In the genomic region with DNA sequence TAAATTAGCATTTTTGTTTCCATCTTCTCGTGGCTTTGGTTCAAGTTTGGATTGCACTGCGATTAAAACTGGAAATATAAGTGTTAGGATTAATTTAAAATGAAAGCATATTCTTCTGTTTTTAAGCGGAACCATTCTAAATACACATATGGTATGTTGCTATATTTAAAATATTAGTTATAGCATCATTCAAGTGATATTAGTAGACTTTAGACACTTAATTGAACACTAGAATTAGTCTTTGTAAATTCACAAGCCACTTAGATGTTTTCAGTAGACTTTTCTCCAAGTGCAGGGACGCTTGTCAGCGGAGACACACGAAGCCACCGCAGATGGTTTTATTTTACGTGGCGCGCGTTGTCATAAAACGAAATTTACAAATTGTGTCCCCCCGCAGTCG, we compare ENCODE assay signal across 1 fruit fly cellular context.
TF ChIP-seq lines count a peak whose summit lies in the region.

No protein-coding gene starts in this region.

TF ChIP-seq in whole organism, embryonic, 481 proteins besides CTCF, POLR2A, EP300 and RAD21 (continued from another document and continues in another):
- TF ChIP-seq dmrt99B (tag; optimal IDR thresholded peaks at IDR 0.05; lab: Kevin White, UChicago), result peak; percentile 67
- TF ChIP-seq dimm (GFP tag; IDR thresholded peaks at IDR 0.05; lab: Robert Waterston, UW), result no peak
- TF ChIP-seq Bteb2 (GFP tag; optimal IDR thresholded peaks at IDR 0.05; lab: Kevin White, UChicago), result no peak
- TF ChIP-seq Kr (GFP tag; optimal IDR thresholded peaks at IDR 0.05; lab: Kevin White, UChicago), result no peak
- TF ChIP-seq CG2202 (tag; optimal IDR thresholded peaks at IDR 0.05; lab: Kevin White, UChicago), result no peak
- TF ChIP-seq gsb-n (tag; optimal IDR thresholded peaks at IDR 0.05; lab: Kevin White, UChicago), result no peak
- TF ChIP-seq Spps (tag; optimal IDR thresholded peaks at IDR 0.05; lab: Kevin White, UChicago), result no peak
- TF ChIP-seq CG3995 (GFP tag; optimal IDR thresholded peaks at IDR 0.05; lab: Kevin White, UChicago), result no peak
- no peak for TF ChIP-seq CG34224 (GFP tag; IDR thresholded peaks at IDR 0.05; lab: Robert Waterston, UW; ENCODE audit: partially characterized antibody)
- no peak for TF ChIP-seq CG16863 (GFP tag; optimal IDR thresholded peaks at IDR 0.05; lab: Kevin White, UChicago)
- peak; percentile 2 for TF ChIP-seq CG10654 (GFP tag; optimal IDR thresholded peaks at IDR 0.05; lab: Kevin White, UChicago)
- TF ChIP-seq sob (GFP tag; IDR thresholded peaks at IDR 0.05; lab: Robert Waterston, UW), result peak; percentile 61; the same call in 1 of the 2 replicates
- TF ChIP-seq disco-r (GFP tag; optimal IDR thresholded peaks at IDR 0.05; lab: Kevin White, UChicago), result no peak
- no peak for TF ChIP-seq Dfd (GFP tag; optimal IDR thresholded peaks at IDR 0.05; lab: Kevin White, UChicago)
- TF ChIP-seq Usf (GFP tag; optimal IDR thresholded peaks at IDR 0.05; lab: Kevin White, UChicago), result no peak
- no peak for TF ChIP-seq amos (GFP tag; IDR thresholded peaks at IDR 0.05; lab: Robert Waterston, UW; ENCODE audit: partially characterized antibody)
- TF ChIP-seq HmgD (GFP tag; optimal IDR thresholded peaks at IDR 0.05; lab: Kevin White, UChicago), result no peak
- TF ChIP-seq CG6765 (GFP tag; optimal IDR thresholded peaks at IDR 0.05; lab: Kevin White, UChicago), result no peak
- no peak for TF ChIP-seq CG7928 (GFP tag; optimal IDR thresholded peaks at IDR 0.05; lab: Kevin White, UChicago)
- TF ChIP-seq GATAe (GFP tag; conservative IDR thresholded peaks at IDR 0.05; lab: Robert Waterston, UW), result no peak
- TF ChIP-seq org-1 (GFP tag; optimal IDR thresholded peaks at IDR 0.05; lab: Kevin White, UChicago), result no peak
- TF ChIP-seq Optix (GFP tag; IDR thresholded peaks at IDR 0.05; lab: Robert Waterston, UW), result no peak
- TF ChIP-seq CG7556 (GFP tag; optimal IDR thresholded peaks at IDR 0.05; lab: Kevin White, UChicago), result peak; percentile 7
- no peak for TF ChIP-seq CG15514 (GFP tag; optimal IDR thresholded peaks at IDR 0.05; lab: Kevin White, UChicago)
- no peak for TF ChIP-seq MESR4 (GFP tag; optimal IDR thresholded peaks at IDR 0.05; lab: Kevin White, UChicago)
- TF ChIP-seq CG2875 (GFP tag; optimal IDR thresholded peaks at IDR 0.05; lab: Kevin White, UChicago), result no peak
- TF ChIP-seq Hmr (GFP tag; optimal IDR thresholded peaks at IDR 0.05; lab: Kevin White, UChicago), result no peak
- TF ChIP-seq CG17802 (tag; optimal IDR thresholded peaks at IDR 0.05; lab: Kevin White, UChicago), result no peak
- TF ChIP-seq CG4820 (GFP tag; optimal IDR thresholded peaks at IDR 0.05; lab: Kevin White, UChicago), result no peak
- TF ChIP-seq CG8089 (GFP tag; optimal IDR thresholded peaks at IDR 0.05; lab: Kevin White, UChicago), result no peak
- no peak for TF ChIP-seq ERR (GFP tag; optimal IDR thresholded peaks at IDR 0.05; lab: Kevin White, UChicago)
- TF ChIP-seq z (GFP tag; IDR thresholded peaks at IDR 0.05; lab: Robert Waterston, UW), result no peak
- no peak for TF ChIP-seq CG9215 (GFP tag; IDR thresholded peaks at IDR 0.05; lab: Robert Waterston, UW)
- TF ChIP-seq CG12219 (GFP tag; optimal IDR thresholded peaks at IDR 0.05; lab: Kevin White, UChicago), result no peak
- TF ChIP-seq gcm2 (GFP tag; optimal IDR thresholded peaks at IDR 0.05; lab: Kevin White, UChicago), result no peak
- TF ChIP-seq Nf-YB (GFP tag; optimal IDR thresholded peaks at IDR 0.05; lab: Kevin White, UChicago), result no peak
- TF ChIP-seq bowl (GFP tag; IDR thresholded peaks at IDR 0.05; lab: Robert Waterston, UW), result no peak
- no peak for TF ChIP-seq lbe (GFP tag; optimal IDR thresholded peaks at IDR 0.05; lab: Kevin White, UChicago)
- TF ChIP-seq Pdp1 (GFP tag; optimal IDR thresholded peaks at IDR 0.05; lab: Kevin White, UChicago), result no peak
- no peak for TF ChIP-seq CG2129 (GFP tag; IDR thresholded peaks at IDR 0.05; lab: Robert Waterston, UW; ENCODE audit: partially characterized antibody)
- TF ChIP-seq gem (tag; optimal IDR thresholded peaks at IDR 0.05; lab: Kevin White, UChicago), result peak; percentile 71
- no peak for TF ChIP-seq kah (GFP tag; optimal IDR thresholded peaks at IDR 0.05; lab: Kevin White, UChicago)
- no peak for TF ChIP-seq sug (tag; optimal IDR thresholded peaks at IDR 0.05; lab: Kevin White, UChicago)
- no peak for TF ChIP-seq Trl (optimal IDR thresholded peaks at IDR 0.05; lab: Kevin White, UChicago)
- no peak for TF ChIP-seq Trl (GFP tag; optimal IDR thresholded peaks at IDR 0.05; lab: Kevin White, UChicago)
- TF ChIP-seq ato (GFP tag; IDR thresholded peaks at IDR 0.05; lab: Robert Waterston, UW; ENCODE audit: partially characterized antibody), result no peak
- no peak for TF ChIP-seq ab (GFP tag; optimal IDR thresholded peaks at IDR 0.05; lab: Kevin White, UChicago)
- TF ChIP-seq CG8290 (GFP tag; optimal IDR thresholded peaks at IDR 0.05; lab: Kevin White, UChicago), result no peak
- TF ChIP-seq CG8290 (tag; optimal IDR thresholded peaks at IDR 0.05; lab: Kevin White, UChicago), result no peak
- no peak for TF ChIP-seq Atf-2 (GFP tag; optimal IDR thresholded peaks at IDR 0.05; lab: Kevin White, UChicago)
- TF ChIP-seq CG11504 (tag; optimal IDR thresholded peaks at IDR 0.05; lab: Kevin White, UChicago), result peak; percentile 56
- TF ChIP-seq trem (tag; optimal IDR thresholded peaks at IDR 0.05; lab: Kevin White, UChicago), result no peak
- TF ChIP-seq Atf3 (GFP tag; optimal IDR thresholded peaks at IDR 0.05; lab: Kevin White, UChicago), result no peak
- peak; percentile 38 for TF ChIP-seq ranshi (GFP tag; IDR thresholded peaks at IDR 0.05; lab: Robert Waterston, UW)
- no peak for TF ChIP-seq CG9727 (GFP tag; optimal IDR thresholded peaks at IDR 0.05; lab: Kevin White, UChicago)
- TF ChIP-seq insv (GFP tag; optimal IDR thresholded peaks at IDR 0.05; lab: Kevin White, UChicago), result no peak
- no peak for TF ChIP-seq gce (GFP tag; IDR thresholded peaks at IDR 0.05; lab: Robert Waterston, UW)
- no peak for TF ChIP-seq caup (GFP tag; optimal IDR thresholded peaks at IDR 0.05; lab: Kevin White, UChicago; ENCODE audit: severe bottlenecking)
- TF ChIP-seq CG34376 (GFP tag; optimal IDR thresholded peaks at IDR 0.05; lab: Kevin White, UChicago), result no peak
- TF ChIP-seq HLHmδ (GFP tag; optimal IDR thresholded peaks at IDR 0.05; lab: Kevin White, UChicago), result no peak
- TF ChIP-seq ci (GFP tag; IDR thresholded peaks at IDR 0.05; lab: Robert Waterston, UW), result no peak
- peak; percentile 20 for TF ChIP-seq Blimp-1 (GFP tag; optimal IDR thresholded peaks at IDR 0.05; lab: Kevin White, UChicago)
- TF ChIP-seq CG11723 (GFP tag; optimal IDR thresholded peaks at IDR 0.05; lab: Kevin White, UChicago), result no peak
- no peak for TF ChIP-seq run (tag; optimal IDR thresholded peaks at IDR 0.05; lab: Kevin White, UChicago)
- no peak for TF ChIP-seq pum (GFP tag; optimal IDR thresholded peaks at IDR 0.05; lab: Kevin White, UChicago)
- no peak for TF ChIP-seq CG11398 (GFP tag; optimal IDR thresholded peaks at IDR 0.05; lab: Kevin White, UChicago)
- TF ChIP-seq ap (GFP tag; IDR thresholded peaks at IDR 0.05; lab: Robert Waterston, UW), result no peak
- no peak for TF ChIP-seq bbx (GFP tag; IDR thresholded peaks at IDR 0.05; lab: Robert Waterston, UW; ENCODE audit: partially characterized antibody)
- TF ChIP-seq CG42726 (GFP tag; IDR thresholded peaks at IDR 0.05; lab: Robert Waterston, UW; ENCODE audit: partially characterized antibody), result no peak
- no peak for TF ChIP-seq CG12071 (GFP tag; optimal IDR thresholded peaks at IDR 0.05; lab: Kevin White, UChicago)
- no peak for TF ChIP-seq CG14441 (GFP tag; IDR thresholded peaks at IDR 0.05; lab: Robert Waterston, UW)
- TF ChIP-seq CG7963 (GFP tag; IDR thresholded peaks at IDR 0.05; lab: Robert Waterston, UW; ENCODE audit: partially characterized antibody), result no peak
- TF ChIP-seq CG10321 (GFP tag; IDR thresholded peaks at IDR 0.05; lab: Robert Waterston, UW), result no peak
- TF ChIP-seq CG17612 (GFP tag; IDR thresholded peaks at IDR 0.05; lab: Robert Waterston, UW), result no peak
- TF ChIP-seq PHDP (tag; optimal IDR thresholded peaks at IDR 0.05; lab: Kevin White, UChicago), result peak; percentile 33
- TF ChIP-seq CG7357 (GFP tag; IDR thresholded peaks at IDR 0.05; lab: Robert Waterston, UW), result no peak
- TF ChIP-seq CG1832 (GFP tag; optimal IDR thresholded peaks at IDR 0.05; lab: Kevin White, UChicago), result no peak
- peak; percentile 56 for TF ChIP-seq row (GFP tag; IDR thresholded peaks at IDR 0.05; lab: Robert Waterston, UW)
- peak; percentile 57 for TF ChIP-seq fd96Cb (tag; optimal IDR thresholded peaks at IDR 0.05; lab: Kevin White, UChicago)
- TF ChIP-seq CG16779 (GFP tag; IDR thresholded peaks at IDR 0.05; lab: Robert Waterston, UW), result no peak
- no peak for TF ChIP-seq sim (GFP tag; IDR thresholded peaks at IDR 0.05; lab: Robert Waterston, UW)
- no peak for TF ChIP-seq CG4282 (GFP tag; optimal IDR thresholded peaks at IDR 0.05; lab: Kevin White, UChicago)
- no peak for TF ChIP-seq crol (GFP tag; IDR thresholded peaks at IDR 0.05; lab: Robert Waterston, UW)
- TF ChIP-seq Stat92E (GFP tag; optimal IDR thresholded peaks at IDR 0.05; lab: Kevin White, UChicago), result no peak
- TF ChIP-seq klu (GFP tag; IDR thresholded peaks at IDR 0.05; lab: Robert Waterston, UW), result no peak
- TF ChIP-seq CG16815 (GFP tag; optimal IDR thresholded peaks at IDR 0.05; lab: Kevin White, UChicago), result no peak
- TF ChIP-seq CG4424 (GFP tag; optimal IDR thresholded peaks at IDR 0.05; lab: Kevin White, UChicago), result peak; percentile 35
- TF ChIP-seq CG33557 (GFP tag; optimal IDR thresholded peaks at IDR 0.05; lab: Kevin White, UChicago), result no peak
- TF ChIP-seq CG34422 (GFP tag; IDR thresholded peaks at IDR 0.05; lab: Robert Waterston, UW), result 0 out of 3 replicates have a peak, but pooled peaks have one; percentile 38
- TF ChIP-seq CG12236 (GFP tag; optimal IDR thresholded peaks at IDR 0.05; lab: Kevin White, UChicago), result no peak
- TF ChIP-seq sens-2 (GFP tag; IDR thresholded peaks at IDR 0.05; lab: Robert Waterston, UW), result no peak
- TF ChIP-seq Poxn (GFP tag; IDR thresholded peaks at IDR 0.05; lab: Robert Waterston, UW), result no peak
- TF ChIP-seq crc (GFP tag; optimal IDR thresholded peaks at IDR 0.05; lab: Kevin White, UChicago), result no peak
- TF ChIP-seq nmo (GFP tag; optimal IDR thresholded peaks at IDR 0.05; lab: Kevin White, UChicago), result peak; percentile 15
- TF ChIP-seq B-H2 (GFP tag; optimal IDR thresholded peaks at IDR 0.05; lab: Kevin White, UChicago), result no peak
- no peak for TF ChIP-seq CG4328 (GFP tag; optimal IDR thresholded peaks at IDR 0.05; lab: Kevin White, UChicago)
- TF ChIP-seq CG6689 (GFP tag; IDR thresholded peaks at IDR 0.05; lab: Robert Waterston, UW), result peak; percentile 45; the same call in 1 of the 2 replicates
- TF ChIP-seq da (GFP tag; optimal IDR thresholded peaks at IDR 0.05; lab: Kevin White, UChicago), result no peak
- peak; percentile 16 for TF ChIP-seq CG10543 (GFP tag; optimal IDR thresholded peaks at IDR 0.05; lab: Kevin White, UChicago)
- no peak for TF ChIP-seq otp (GFP tag; IDR thresholded peaks at IDR 0.05; lab: Robert Waterston, UW)
- TF ChIP-seq Myb (GFP tag; optimal IDR thresholded peaks at IDR 0.05; lab: Kevin White, UChicago), result no peak
- TF ChIP-seq CG14050 (GFP tag; IDR thresholded peaks at IDR 0.05; lab: Robert Waterston, UW), result no peak
- no peak for TF ChIP-seq ham (GFP tag; IDR thresholded peaks at IDR 0.05; lab: Robert Waterston, UW)
- TF ChIP-seq corto (GFP tag; optimal IDR thresholded peaks at IDR 0.05; lab: Kevin White, UChicago), result no peak
- TF ChIP-seq E2f1 (GFP tag; IDR thresholded peaks at IDR 0.05; lab: Robert Waterston, UW), result peak; percentile 44; the same call in 1 of the 2 replicates
- TF ChIP-seq Scr (GFP tag; IDR thresholded peaks at IDR 0.05; lab: Robert Waterston, UW; ENCODE audit: partially characterized antibody), result no peak
- TF ChIP-seq dati (GFP tag; IDR thresholded peaks at IDR 0.05; lab: Robert Waterston, UW), result no peak
- no peak for TF ChIP-seq H2.0 (GFP tag; IDR thresholded peaks at IDR 0.05; lab: Robert Waterston, UW)
- no peak for TF ChIP-seq CG8388 (GFP tag; optimal IDR thresholded peaks at IDR 0.05; lab: Kevin White, UChicago)
- no peak for TF ChIP-seq tx (GFP tag; optimal IDR thresholded peaks at IDR 0.05; lab: Kevin White, UChicago)
- TF ChIP-seq Dp (GFP tag; optimal IDR thresholded peaks at IDR 0.05; lab: Kevin White, UChicago), result no peak
- no peak for TF ChIP-seq Doc3 (GFP tag; IDR thresholded peaks at IDR 0.05; lab: Robert Waterston, UW; ENCODE audit: partially characterized antibody)
- TF ChIP-seq CG16813 (GFP tag; IDR thresholded peaks at IDR 0.05; lab: Robert Waterston, UW; ENCODE audit: partially characterized antibody), result no peak
- no peak for TF ChIP-seq aop (GFP tag; IDR thresholded peaks at IDR 0.05; lab: Robert Waterston, UW)
- no peak for TF ChIP-seq NC2α (GFP tag; optimal IDR thresholded peaks at IDR 0.05; lab: Kevin White, UChicago)
- no peak for TF ChIP-seq CG15696 (tag; optimal IDR thresholded peaks at IDR 0.05; lab: Kevin White, UChicago)
- no peak for TF ChIP-seq trh (GFP tag; optimal IDR thresholded peaks at IDR 0.05; lab: Kevin White, UChicago)
- TF ChIP-seq Six4 (GFP tag; optimal IDR thresholded peaks at IDR 0.05; lab: Kevin White, UChicago), result no peak
- TF ChIP-seq Mrtf (GFP tag; IDR thresholded peaks at IDR 0.05; lab: Robert Waterston, UW), result no peak
- TF ChIP-seq CG10267 (tag; optimal IDR thresholded peaks at IDR 0.05; lab: Kevin White, UChicago), result peak; percentile 53
- peak; percentile 23; the same call in 1 of the 2 replicates for TF ChIP-seq CG10366 (GFP tag; IDR thresholded peaks at IDR 0.05; lab: Robert Waterston, UW)
- no peak for TF ChIP-seq tap (tag; optimal IDR thresholded peaks at IDR 0.05; lab: Kevin White, UChicago)
- no peak for TF ChIP-seq inv (GFP tag; IDR thresholded peaks at IDR 0.05; lab: Robert Waterston, UW; ENCODE audit: partially characterized antibody)
- no peak for TF ChIP-seq CG3163 (GFP tag; optimal IDR thresholded peaks at IDR 0.05; lab: Kevin White, UChicago)
- TF ChIP-seq CG12744 (GFP tag; optimal IDR thresholded peaks at IDR 0.05; lab: Kevin White, UChicago), result no peak
- peak; percentile 37 for TF ChIP-seq grau (tag; optimal IDR thresholded peaks at IDR 0.05; lab: Kevin White, UChicago)
- 0 out of 2 replicates have a peak, but pooled peaks have one; percentile 19 for TF ChIP-seq CG1024 (GFP tag; IDR thresholded peaks at IDR 0.05; lab: Robert Waterston, UW)
- no peak for TF ChIP-seq CG11696 (GFP tag; IDR thresholded peaks at IDR 0.05; lab: Robert Waterston, UW)
- TF ChIP-seq HLH54F (GFP tag; optimal IDR thresholded peaks at IDR 0.05; lab: Kevin White, UChicago), result no peak
- TF ChIP-seq chinmo (GFP tag; IDR thresholded peaks at IDR 0.05; lab: Robert Waterston, UW; ENCODE audit: partially characterized antibody), result no peak
- no peak for TF ChIP-seq CG13624 (GFP tag; optimal IDR thresholded peaks at IDR 0.05; lab: Kevin White, UChicago)
- no peak for TF ChIP-seq Ravus (GFP tag; IDR thresholded peaks at IDR 0.05; lab: Robert Waterston, UW)
